Fruit fly (Drosophila melanogaster): ENCODE results near the gene unc.
A peak's percentile ranks its signal among the peaks of the same experiment; 100 is the strongest.

unc gene

DNA sequence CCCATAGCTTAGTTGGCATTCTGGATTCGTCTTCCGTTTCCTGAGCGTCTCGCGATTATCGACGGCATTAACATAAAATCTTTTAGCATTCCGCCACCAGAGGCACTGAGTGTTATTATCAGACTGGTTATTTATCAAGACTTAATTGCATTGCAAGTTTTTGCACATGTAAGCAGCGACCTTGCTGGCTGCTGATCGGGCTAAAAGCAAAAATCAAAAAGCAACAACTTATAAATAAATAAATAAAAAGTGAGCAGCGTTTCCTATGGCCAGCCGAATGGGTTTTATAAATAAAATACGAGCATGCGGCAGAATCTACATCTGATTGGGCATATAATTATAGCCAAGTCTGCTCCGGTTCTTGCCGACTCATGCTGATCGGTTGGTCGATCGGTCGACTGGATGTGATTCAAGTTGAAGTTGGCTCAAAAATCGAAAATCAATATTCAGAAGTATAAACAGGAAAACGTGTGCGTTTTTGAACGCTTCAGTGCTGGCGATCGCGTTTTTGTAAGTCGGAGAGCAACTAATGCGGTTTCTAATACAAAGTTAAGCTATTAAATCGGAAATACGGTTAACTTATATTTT, 9.3 kb upstream of the unc start:
- no peak for TF ChIP-seq OdsH (GFP tag; optimal IDR thresholded peaks at IDR 0.05)
- no peak for TF ChIP-seq N (GFP tag; optimal IDR thresholded peaks at IDR 0.05)
- TF ChIP-seq Hr78 (GFP tag; optimal IDR thresholded peaks at IDR 0.05), result no peak

DNA sequence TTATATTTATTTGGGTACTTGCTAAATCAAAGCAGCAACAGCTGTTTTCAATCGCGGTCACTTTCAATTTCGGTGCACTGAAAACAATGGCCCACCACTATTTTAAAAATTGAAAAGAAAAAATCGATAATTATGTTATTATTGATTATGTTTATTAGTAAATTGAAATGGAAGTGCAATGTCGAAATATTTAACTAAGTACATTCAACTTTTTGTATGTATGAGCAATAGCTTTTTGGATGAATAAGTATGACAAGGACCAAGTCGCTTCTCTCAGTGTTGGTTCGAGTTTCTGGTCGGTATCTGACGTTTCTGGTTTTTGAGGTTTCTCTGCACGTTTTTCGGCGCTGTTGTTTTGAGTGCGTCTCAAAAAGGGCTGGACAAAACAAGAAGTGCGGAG, 7.5 kb upstream of the unc start:
- TF ChIP-seq Jra (GFP tag; optimal IDR thresholded peaks at IDR 0.05), result peak; percentile 46
- TF ChIP-seq Sp1 (GFP tag; optimal IDR thresholded peaks at IDR 0.05), result peak; percentile 85
- TF ChIP-seq dsf (GFP tag; optimal IDR thresholded peaks at IDR 0.05; ENCODE audit: borderline replicate concordance), result peak; percentile 30
- peak; percentile 67 for TF ChIP-seq woc (GFP tag; optimal IDR thresholded peaks at IDR 0.05)
- TF ChIP-seq HLH106 (tag; optimal IDR thresholded peaks at IDR 0.05), result peak; percentile 84
- no peak for TF ChIP-seq Hr78 (GFP tag; optimal IDR thresholded peaks at IDR 0.05)
- TF ChIP-seq N (GFP tag; optimal IDR thresholded peaks at IDR 0.05), result no peak
- TF ChIP-seq tai (GFP tag; optimal IDR thresholded peaks at IDR 0.05), result peak; percentile 55
- TF ChIP-seq usp (GFP tag; optimal IDR thresholded peaks at IDR 0.05), result no peak
- TF ChIP-seq Hr83 (GFP tag; optimal IDR thresholded peaks at IDR 0.05; ENCODE audit: poor library complexity, severe bottlenecking), result no peak
- peak; percentile 86 for TF ChIP-seq fru (GFP tag; optimal IDR thresholded peaks at IDR 0.05)
- no peak for TF ChIP-seq CrebA (GFP tag; optimal IDR thresholded peaks at IDR 0.05; ENCODE audit: borderline replicate concordance)
- TF ChIP-seq Abd-B (GFP tag; optimal IDR thresholded peaks at IDR 0.05), result no peak
- TF ChIP-seq rgr (GFP tag; optimal IDR thresholded peaks at IDR 0.05), result peak; percentile 88
- no peak for TF ChIP-seq Dif (GFP tag; optimal IDR thresholded peaks at IDR 0.05; ENCODE audit: partially characterized antibody)
- peak; percentile 85 for TF ChIP-seq psq (GFP tag; optimal IDR thresholded peaks at IDR 0.05)
- peak; percentile 87 for TF ChIP-seq h (GFP tag; optimal IDR thresholded peaks at IDR 0.05)
- TF ChIP-seq OdsH (GFP tag; optimal IDR thresholded peaks at IDR 0.05), result peak; percentile 80
- TF ChIP-seq lola (GFP tag; optimal IDR thresholded peaks at IDR 0.05), result no peak
- peak; percentile 15 for TF ChIP-seq GATAd (GFP tag; optimal IDR thresholded peaks at IDR 0.05)
- TF ChIP-seq Hnf4 (GFP tag; optimal IDR thresholded peaks at IDR 0.05), result peak; percentile 76
- peak; percentile 70 for TF ChIP-seq dmrt93B (GFP tag; optimal IDR thresholded peaks at IDR 0.05)
- no peak for TF ChIP-seq Myc (optimal IDR thresholded peaks at IDR 0.05)
- peak; percentile 46 for TF ChIP-seq brk (GFP tag; optimal IDR thresholded peaks at IDR 0.05)
- TF ChIP-seq sage (GFP tag; optimal IDR thresholded peaks at IDR 0.05), result peak; percentile 76
- TF ChIP-seq Rel (GFP tag; optimal IDR thresholded peaks at IDR 0.05), result peak; percentile 8
- peak; percentile 19 for TF ChIP-seq Rel (tag; optimal IDR thresholded peaks at IDR 0.05)
- peak; percentile 57 for TF ChIP-seq CG9705 (GFP tag; optimal IDR thresholded peaks at IDR 0.05)
- no peak for TF ChIP-seq pan (optimal IDR thresholded peaks at IDR 0.05)
- no peak for TF ChIP-seq jim (GFP tag; optimal IDR thresholded peaks at IDR 0.05)
- TF ChIP-seq Vsx2 (GFP tag; optimal IDR thresholded peaks at IDR 0.05; ENCODE audit: partially characterized antibody), result no peak
- peak; percentile 74 for TF ChIP-seq br (GFP tag; optimal IDR thresholded peaks at IDR 0.05)
- TF ChIP-seq Mio (GFP tag; optimal IDR thresholded peaks at IDR 0.05), result no peak
- peak; percentile 49 for TF ChIP-seq CG32264 (GFP tag; optimal IDR thresholded peaks at IDR 0.05)
- peak in 1 of 2 experiments; percentile 87 for TF ChIP-seq foxo (GFP tag; optimal IDR thresholded peaks at IDR 0.05)
- peak; percentile 65 for TF ChIP-seq sv (GFP tag; optimal IDR thresholded peaks at IDR 0.05)
- TF ChIP-seq Dfd (GFP tag; optimal IDR thresholded peaks at IDR 0.05), result no peak
- peak; percentile 86 for TF ChIP-seq ey (GFP tag; optimal IDR thresholded peaks at IDR 0.05)
- TF ChIP-seq dl (GFP tag; optimal IDR thresholded peaks at IDR 0.05; ENCODE audit: insufficient read depth in 1 of 2, partially characterized antibody in 2 of 2), result no peak

DNA sequence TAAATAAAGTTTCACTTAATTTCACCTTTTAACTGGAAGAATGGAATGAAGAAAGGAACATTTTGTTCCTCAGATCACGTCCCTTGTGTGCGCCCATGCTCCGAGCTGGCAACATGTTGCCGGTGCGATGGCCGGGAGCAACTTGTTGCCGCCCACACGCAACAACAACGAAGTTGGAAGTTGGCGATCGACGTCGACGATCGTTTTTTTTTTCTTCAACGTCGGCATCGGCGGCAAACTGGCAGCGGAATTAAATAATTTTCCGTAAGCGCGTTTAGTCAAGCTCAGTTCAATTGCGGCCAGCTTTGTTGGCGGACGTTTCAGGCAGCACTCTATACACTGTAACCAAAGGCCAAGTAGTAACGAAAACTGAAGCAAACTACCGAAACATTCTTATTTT, 6.8 kb upstream of the unc start, which contains the start of gene ldd:
ldd (plus strand) TSS at position 136 of the 400 bp plus-strand sequence.
- TF ChIP-seq usp (GFP tag; optimal IDR thresholded peaks at IDR 0.05), result no peak
- no peak for TF ChIP-seq Hnf4 (GFP tag; optimal IDR thresholded peaks at IDR 0.05)
- TF ChIP-seq brk (GFP tag; optimal IDR thresholded peaks at IDR 0.05), result no peak
- no peak for TF ChIP-seq lola (GFP tag; optimal IDR thresholded peaks at IDR 0.05)
- TF ChIP-seq CG9705 (GFP tag; optimal IDR thresholded peaks at IDR 0.05), result no peak
